Worm (Caenorhabditis elegans) whole organism, L4/young adult: ENCODE results near the gene C24D10.49.

Source experiments
- W03F9.2 ChIP-seq: fragments of 150-350 bp; optimal IDR thresholded peaks from 2 replicates; lab custom pipeline; 2014; ENCODE audit warnings: missing biosample characterization, missing genetic modification characterization
- dao-5 ChIP-seq: sonication (generic microtip); optimal IDR thresholded peaks from 2 replicates; lab custom pipeline; 2016; ENCODE audit warnings: missing genotype, missing genetic modification characterization, moderate library complexity, missing compliant biosample characterization
- him-1 ChIP-seq: sonication (generic microtip); optimal IDR thresholded peaks from 2 replicates; lab custom pipeline; 2016; ENCODE audit warnings: missing genotype, missing genetic modification reagents, missing genetic modification characterization, missing compliant biosample characterization

DNA sequence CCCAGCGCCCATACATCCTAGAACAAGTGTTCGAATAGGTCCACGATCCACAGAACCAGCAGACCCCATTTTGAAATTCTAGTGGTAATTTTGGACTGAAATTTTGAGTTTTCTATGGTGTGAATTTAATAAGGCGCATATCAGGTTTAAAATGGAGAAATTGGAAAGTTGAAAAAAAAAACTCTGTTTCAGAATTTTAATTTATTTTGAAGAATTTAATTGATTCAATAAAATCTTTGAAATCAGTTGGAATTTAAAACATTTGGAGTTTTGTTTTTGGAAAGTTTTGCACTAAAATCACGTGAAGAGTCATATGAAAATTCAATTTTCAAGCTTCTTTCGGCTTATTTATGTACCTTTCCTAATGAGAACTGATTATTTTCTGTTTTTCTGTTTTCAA lies 38.4 kb upstream of the C24D10.49 start, which contains the start of gene gpa-18:
- TF ChIP-seq dao-5 (tag; lab: Kevin White, UChicago) (no peak), him-1 (no peak), W03F9.2 (tag; lab: Kevin White, UChicago) (no peak)
